Worm (Caenorhabditis elegans) whole organism, L4 larva: ENCODE data around the gene sms-1.
A peak's percentile ranks its signal among the peaks of the same experiment; 100 is the strongest.

Source experiments
- D1046.2 ChIP-seq: fragments of 200-800 bp; sonication (Bioruptor generic); IDR thresholded peaks from 2 replicates; pipeline ENCODE4 v1.3.6; 2022; ENCODE audit warnings: missing genetic modification characterization, missing compliant biosample characterization
- F26F4.8 ChIP-seq: fragments of 200-800 bp; sonication (Bioruptor generic); conservative IDR thresholded peaks from 2 replicates; pipeline ENCODE4 v1.3.6; 2022; ENCODE audit warnings: missing genetic modification characterization, missing compliant biosample characterization
- F37D6.2 ChIP-seq: sonication (generic microtip); optimal IDR thresholded peaks from 2 replicates; lab custom pipeline; 2016; ENCODE audit warnings: mild to moderate bottlenecking, missing genetic modification characterization, missing compliant biosample characterization
- F44E2.7 ChIP-seq: fragments of 200-800 bp; sonication (Bioruptor generic); IDR thresholded peaks from 2 replicates; pipeline ENCODE4 v2.1.2; 2022; ENCODE audit warnings: missing genetic modification characterization, missing compliant biosample characterization
- T20F7.1 ChIP-seq: fragments of 200-800 bp; sonication (Bioruptor generic); optimal IDR thresholded peaks from 2 replicates; lab custom pipeline; 2018; ENCODE audit warnings: mild to moderate bottlenecking, missing genetic modification characterization, missing compliant biosample characterization
- Y48G9A.11 ChIP-seq: fragments of 200-800 bp; sonication (Bioruptor generic); IDR thresholded peaks from 2 replicates; pipeline ENCODE4 v1.3.6; 2022; ENCODE audit warnings: missing genetic modification reagents, missing genetic modification characterization, missing compliant biosample characterization
- Y5F2A.4 ChIP-seq: fragments of 200-800 bp; sonication (Bioruptor generic); optimal IDR thresholded peaks from 2 replicates; lab custom pipeline; 2018; ENCODE audit warnings: mild to moderate bottlenecking, missing genetic modification characterization, missing compliant biosample characterization
- Y75B8A.6 ChIP-seq: fragments of 200-800 bp; sonication (Bioruptor generic); IDR thresholded peaks from 2 replicates; pipeline ENCODE4 v1.3.6; 2022; ENCODE audit warnings: missing genetic modification reagents, missing genetic modification characterization, missing compliant biosample characterization
- aly-2 ChIP-seq: sonication (generic microtip); optimal IDR thresholded peaks from 2 replicates; lab custom pipeline; 2018; ENCODE audit warnings: missing biosample characterization, missing genetic modification characterization
- arid-1 ChIP-seq: fragments of 200-800 bp; sonication (Bioruptor generic); conservative IDR thresholded peaks from 2 replicates; pipeline ENCODE4 v1.3.6; 2022; ENCODE audit warnings: missing genetic modification reagents, missing genetic modification characterization, missing compliant biosample characterization
- cey-2 ChIP-seq: sonication (generic microtip); optimal IDR thresholded peaks from 3 replicates; lab custom pipeline; 2017; ENCODE audit warnings: missing genetic modification characterization, mild to moderate bottlenecking, missing compliant biosample characterization, antibody characterized with exemption, borderline replicate concordance; ENCODE audit not compliant: insufficient read depth
- dmd-6 ChIP-seq: fragments of 200-800 bp; sonication (Bioruptor generic); IDR thresholded peaks from 2 replicates; pipeline ENCODE4 v1.3.6; 2022; ENCODE audit warnings: missing genetic modification reagents, missing genetic modification characterization, missing compliant biosample characterization
- dmd-8 ChIP-seq: fragments of 200-800 bp; sonication (Bioruptor generic); IDR thresholded peaks from 2 replicates; pipeline ENCODE4 v1.3.6; 2022; ENCODE audit warnings: missing genetic modification characterization, missing compliant biosample characterization
- dpl-1 ChIP-seq: fragments of 150-350 bp; optimal IDR thresholded peaks from 2 replicates; lab custom pipeline; 2014; ENCODE audit warnings: missing biosample characterization, missing genetic modification reagents, missing genetic modification characterization
- duxl-1 ChIP-seq: sonication (generic microtip); optimal IDR thresholded peaks from 2 replicates; lab custom pipeline; 2016; ENCODE audit warnings: mild to moderate bottlenecking, missing genetic modification characterization, moderate library complexity, missing compliant biosample characterization; ENCODE audit not compliant: poor library complexity
- fkh-10 ChIP-seq: fragments of 150-350 bp; optimal IDR thresholded peaks from 2 replicates; lab custom pipeline; 2014; ENCODE audit warnings: missing biosample characterization, missing genetic modification reagents, missing genetic modification characterization
- hlh-30 ChIP-seq: sonication (generic microtip); optimal IDR thresholded peaks from 2 replicates; lab custom pipeline; 2017; ENCODE audit warnings: antibody characterized with exemption, mild to moderate bottlenecking, missing genetic modification characterization, missing compliant biosample characterization; ENCODE audit not compliant: insufficient read depth
- lin-29 ChIP-seq: fragments of 200-800 bp; sonication (Bioruptor generic); IDR thresholded peaks from 2 replicates; pipeline ENCODE4 v1.3.6; 2022; ENCODE audit warnings: missing genetic modification reagents, missing genetic modification characterization, missing compliant biosample characterization
- lin-38 ChIP-seq: fragments of 200-800 bp; sonication (Bioruptor generic); IDR thresholded peaks from 2 replicates; pipeline ENCODE4 v1.3.6; 2022; ENCODE audit warnings: missing genetic modification reagents, missing genetic modification characterization, missing compliant biosample characterization
- nhr-10 ChIP-seq: fragments of 150-350 bp; optimal IDR thresholded peaks from 2 replicates; lab custom pipeline; 2014; ENCODE audit warnings: missing biosample characterization, missing genetic modification characterization
- nhr-102 ChIP-seq: sonication (generic microtip); optimal IDR thresholded peaks from 2 replicates; lab custom pipeline; 2016; ENCODE audit warnings: mild to moderate bottlenecking, missing genetic modification characterization, moderate library complexity, missing compliant biosample characterization
- nhr-11 ChIP-seq: fragments of 150-350 bp; optimal IDR thresholded peaks from 2 replicates; lab custom pipeline; 2014; ENCODE audit warnings: missing biosample characterization, missing genetic modification characterization
- nhr-48 ChIP-seq: sonication (generic microtip); optimal IDR thresholded peaks from 2 replicates; lab custom pipeline; 2016; ENCODE audit warnings: mild to moderate bottlenecking, missing genetic modification characterization, missing compliant biosample characterization
- nhr-76 ChIP-seq: fragments of 150-350 bp; optimal IDR thresholded peaks from 2 replicates; lab custom pipeline; 2014; ENCODE audit warnings: missing biosample characterization, missing genetic modification characterization
- pqm-1 ChIP-seq: sonication (generic microtip); optimal IDR thresholded peaks from 2 replicates; lab custom pipeline; 2017; ENCODE audit warnings: missing biosample characterization, missing genetic modification characterization
- rbr-2 ChIP-seq: sonication (generic microtip); optimal IDR thresholded peaks from 2 replicates; lab custom pipeline; 2016; ENCODE audit warnings: missing genotype, missing genetic modification characterization, missing compliant biosample characterization
- skn-1 ChIP-seq: fragments of 150-350 bp; optimal IDR thresholded peaks from 2 replicates; lab custom pipeline; 2014; ENCODE audit warnings: missing biosample characterization, missing genetic modification characterization
- tag-97 ChIP-seq: fragments of 200-800 bp; sonication (Bioruptor generic); IDR thresholded peaks from 2 replicates; pipeline ENCODE4 v1.3.6; 2022; ENCODE audit warnings: missing genetic modification characterization, missing compliant biosample characterization
- unc-62 ChIP-seq, 3 experiments: fragments of 150-350 bp in 1 of 3; sonication (generic microtip); optimal IDR thresholded peaks in 2 of 3; peaks in 1 of 3; 1 replicate in 1 of 3; 2 replicates in 2 of 3; lab custom pipeline; 2014 to 2017; ENCODE audit warnings: missing biosample characterization in 3 of 3, missing genetic modification characterization in 3 of 3, missing genetic modification reagents in 3 of 3, missing genotype in 1 of 3
- vab-7 ChIP-seq: fragments of 200-800 bp; sonication (Bioruptor generic); IDR thresholded peaks from 2 replicates; pipeline ENCODE4 v1.3.6; 2022; ENCODE audit warnings: missing genetic modification reagents, missing genetic modification characterization, missing compliant biosample characterization
- zip-11 ChIP-seq: fragments of 200-800 bp; sonication (Bioruptor generic); IDR thresholded peaks from 2 replicates; pipeline ENCODE4 v1.3.6; 2022; ENCODE audit warnings: missing genetic modification characterization, missing compliant biosample characterization
- ztf-11 ChIP-seq: fragments of 150-350 bp; optimal IDR thresholded peaks from 2 replicates; lab custom pipeline; 2014; ENCODE audit warnings: missing biosample characterization, missing genetic modification characterization

The sms-1 gene

DNA sequence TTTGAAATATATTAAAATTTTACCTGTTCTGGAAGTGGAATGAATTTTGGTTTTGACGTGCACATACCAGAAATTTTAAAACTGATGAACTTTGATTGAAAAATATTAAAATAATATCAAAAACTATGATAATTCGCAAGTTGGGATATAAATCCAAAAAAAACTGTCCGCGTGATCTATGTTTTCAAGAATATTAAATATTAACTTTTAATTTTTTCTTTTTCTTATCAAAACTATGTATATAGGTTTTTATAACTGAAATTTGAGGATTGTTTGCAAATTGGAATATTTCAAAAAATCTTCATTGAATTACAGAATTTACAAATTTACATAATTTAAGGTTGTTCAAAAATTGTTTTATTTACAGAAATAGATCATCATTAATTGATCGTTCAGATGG is 32.8 kb downstream of the sms-1 start, which contains the start of gene C10C6.3:
Gene C10C6.3, minus strand, starts transcription at position 101 of the 400 bp plus-strand sequence.
- TF ChIP-seq nhr-76 (tag; lab: Kevin White, UChicago) (no peak), duxl-1 (tag; lab: Kevin White, UChicago) (no peak), nhr-10 (tag; lab: Kevin White, UChicago) (no peak)

DNA sequence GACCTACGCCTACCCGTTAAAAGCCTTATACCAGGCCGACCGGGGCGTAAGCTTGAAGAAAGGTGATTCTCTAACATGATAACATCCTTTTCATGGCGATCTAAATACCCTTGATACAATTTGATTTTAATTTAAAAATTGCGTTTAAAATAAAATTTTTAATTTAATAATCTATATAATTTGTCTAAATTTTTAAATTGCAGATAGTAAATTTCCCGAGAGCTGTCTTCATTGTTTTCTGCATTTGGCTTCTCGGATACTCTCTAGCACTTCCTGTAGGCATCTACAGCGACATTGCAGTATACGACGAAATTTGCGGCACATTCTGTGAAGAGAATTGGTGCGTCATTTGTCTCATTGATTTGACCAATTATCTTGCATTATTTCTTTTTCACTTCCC is 36.6 kb downstream of the sms-1 start:
- TF ChIP-seq nhr-48 (tag; lab: Kevin White, UChicago) (no peak), unc-62 (GFP tag; optimal IDR thresholded peaks at IDR 0.05 in 1 of 2; lab: Kevin White, UChicago) (peak in 1 of 2 experiments; percentile 90), unc-62 (tag; optimal IDR thresholded peaks at IDR 0.05; lab: Kevin White, UChicago) (no peak), Y75B8A.6 (GFP tag; lab: Robert Waterston, UW) (no peak)

DNA sequence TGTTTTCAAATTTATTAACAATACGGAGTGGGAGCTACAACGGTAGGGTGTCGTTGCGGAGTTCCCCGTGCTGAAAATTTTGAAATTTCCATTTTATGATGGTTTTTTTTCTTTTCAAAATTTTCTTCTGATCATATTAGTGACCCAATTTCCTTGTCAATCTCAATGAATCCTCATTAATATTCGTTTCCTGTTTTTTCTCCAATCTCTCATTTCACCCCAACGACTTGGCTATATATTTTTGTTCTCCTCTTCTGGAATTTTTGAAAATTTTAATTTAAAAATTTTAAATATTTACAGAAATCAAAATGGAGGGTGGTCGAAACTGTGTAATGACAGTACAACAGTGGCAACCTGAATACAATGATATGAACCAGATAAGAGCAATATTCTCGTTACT is 38.3 kb downstream of the sms-1 start, which contains the start of gene npr-3:
Gene npr-3, plus strand, starts transcription at position 301 of the 400 bp plus-strand sequence.
- no peak for TF ChIP-seq duxl-1 (tag; lab: Kevin White, UChicago)
- TF ChIP-seq Y5F2A.4 (GFP tag; lab: Kevin White, UChicago) = no peak
- no peak for TF ChIP-seq cey-2 (tag; lab: Kevin White, UChicago)
- TF ChIP-seq ztf-11 (tag; lab: Kevin White, UChicago) = no peak
- no peak for TF ChIP-seq dmd-6 (GFP tag; lab: Robert Waterston, UW)
- TF ChIP-seq lin-29 (GFP tag; lab: Robert Waterston, UW) = no peak
- TF ChIP-seq tag-97 (GFP tag; lab: Robert Waterston, UW) = no peak
- TF ChIP-seq fkh-10 = no peak
- TF ChIP-seq hlh-30 = no peak
- TF ChIP-seq Y48G9A.11 (GFP tag; lab: Robert Waterston, UW) = no peak
- TF ChIP-seq Y75B8A.6 (GFP tag; lab: Robert Waterston, UW) = no peak
- no peak for TF ChIP-seq F44E2.7
- TF ChIP-seq pqm-1 = no peak
- TF ChIP-seq arid-1 = no peak
- TF ChIP-seq aly-2 = no peak
- TF ChIP-seq zip-11 (GFP tag; lab: Robert Waterston, UW) = no peak
- no peak for TF ChIP-seq T20F7.1 (GFP tag; lab: Kevin White, UChicago)
- TF ChIP-seq, all 104 proteins: peak for 0

DNA sequence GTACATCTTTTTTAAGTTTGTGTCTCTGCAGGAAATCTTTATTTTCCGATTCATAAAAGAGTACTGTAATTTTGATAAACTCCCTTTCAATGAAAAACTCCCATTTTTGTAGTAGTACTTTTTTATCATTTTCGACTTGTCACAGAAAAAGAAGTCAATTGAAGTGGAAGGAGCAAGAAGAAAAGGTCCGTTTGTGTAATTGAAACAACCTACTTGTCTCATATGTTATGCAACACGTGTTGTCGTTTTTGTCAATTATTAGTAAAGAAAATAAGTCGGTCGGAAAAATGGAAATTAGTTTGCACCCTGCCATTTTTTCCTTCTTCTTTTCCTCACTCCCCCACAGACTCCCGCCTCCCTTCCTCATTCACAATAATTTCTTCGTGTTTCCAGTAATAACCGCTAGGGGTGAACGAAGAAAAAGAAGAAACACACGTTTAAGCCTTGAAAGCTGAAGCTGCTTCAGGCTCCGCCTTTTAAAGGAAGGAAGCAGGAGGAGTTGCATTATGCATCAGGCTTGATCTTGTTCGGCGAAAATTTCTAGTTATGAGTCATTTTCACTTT is 39.2 kb downstream of the sms-1 start:
- no peak for TF ChIP-seq dmd-8 (GFP tag; lab: Robert Waterston, UW)
- TF ChIP-seq lin-38 (GFP tag; lab: Robert Waterston, UW) = no peak
- peak in 1 of 2 experiments; percentile 91 for TF ChIP-seq unc-62 (GFP tag; optimal IDR thresholded peaks at IDR 0.05 in 1 of 2; lab: Kevin White, UChicago)
- TF ChIP-seq unc-62 (tag; optimal IDR thresholded peaks at IDR 0.05; lab: Kevin White, UChicago) = no peak
- no peak for TF ChIP-seq nhr-102
- no peak for TF ChIP-seq vab-7 (GFP tag; lab: Robert Waterston, UW)
- no peak for TF ChIP-seq D1046.2 (GFP tag; lab: Robert Waterston, UW)
- no peak for TF ChIP-seq T20F7.1 (GFP tag; lab: Kevin White, UChicago)
- no peak for TF ChIP-seq skn-1 (tag; lab: Kevin White, UChicago)
- no peak for TF ChIP-seq F26F4.8 (GFP tag; lab: Robert Waterston, UW)
- no peak for TF ChIP-seq nhr-76 (tag; lab: Kevin White, UChicago)
- no peak for TF ChIP-seq F37D6.2 (tag; lab: Kevin White, UChicago)
- TF ChIP-seq nhr-11 (tag; lab: Kevin White, UChicago) = peak; percentile 5
- no peak for TF ChIP-seq Y75B8A.6 (GFP tag; lab: Robert Waterston, UW)
- TF ChIP-seq dpl-1 (GFP tag; lab: Kevin White, UChicago) = no peak
- TF ChIP-seq tag-97 (GFP tag; lab: Robert Waterston, UW) = no peak
- TF ChIP-seq rbr-2 (tag; lab: Kevin White, UChicago) = no peak
- no peak for TF ChIP-seq aly-2
